Worm (Caenorhabditis elegans): ENCODE measurements around the gene D2085.7.

D2085.7 gene

DNA sequence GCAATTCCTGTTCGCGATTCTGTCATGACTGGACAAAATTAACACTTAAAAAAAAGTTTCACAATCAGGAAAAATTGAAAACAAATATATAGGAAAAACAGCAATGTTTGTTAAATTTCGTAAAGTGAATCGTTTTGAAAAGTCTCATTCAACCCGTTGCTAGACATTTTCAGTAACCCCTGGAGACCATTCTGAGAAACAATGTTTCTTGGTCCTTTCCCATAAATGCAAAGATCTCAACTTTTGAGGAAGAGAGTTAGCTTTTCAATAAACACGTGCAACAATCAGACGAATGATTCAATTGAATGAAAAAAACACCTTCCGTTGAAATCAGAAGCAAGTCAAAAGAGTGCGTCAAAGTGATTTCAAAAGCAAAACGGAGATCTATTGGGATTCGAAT is 31.1 kb upstream of the D2085.7 start, which contains the start of gene F28C6.9:
Gene F28C6.9 (minus strand): TSS at position 101 of the 400 bp plus-strand sequence.
- TF ChIP-seq sma-3 (GFP tag; optimal IDR thresholded peaks at IDR 0.05) (no peak), skn-1 (tag; optimal IDR thresholded peaks at IDR 0.05) (no peak), fos-1 (tag; optimal IDR thresholded peaks at IDR 0.05) (no peak), sem-4 (tag; optimal IDR thresholded peaks at IDR 0.05) (no peak), nhr-77 (tag; optimal IDR thresholded peaks at IDR 0.05) (no peak)

DNA sequence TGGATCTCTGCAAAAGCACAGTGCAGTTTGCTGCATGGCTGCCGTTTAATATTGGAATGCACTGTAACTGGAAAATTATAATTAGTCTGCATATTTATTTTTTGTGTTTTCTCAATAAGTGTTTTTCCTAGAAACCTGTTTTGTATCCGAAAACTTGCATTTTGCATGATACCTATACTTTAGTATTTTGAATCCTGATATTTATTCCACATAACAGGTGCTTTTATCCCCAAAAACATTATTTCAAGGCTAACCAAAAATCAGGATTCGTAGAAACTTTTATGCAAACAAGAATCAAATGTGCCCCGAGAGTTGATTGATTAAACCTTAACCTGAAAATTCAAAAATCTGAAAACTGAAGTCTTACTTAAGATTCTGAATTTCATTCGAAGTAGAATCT is 30.6 kb upstream of the D2085.7 start:
- TF ChIP-seq dmd-4 (tag; optimal IDR thresholded peaks at IDR 0.05) (no peak), nhr-6 (tag; optimal IDR thresholded peaks at IDR 0.05) (no peak), nhr-237 (tag; optimal IDR thresholded peaks at IDR 0.05) (no peak), Y55F3AM.14 (GFP tag; optimal IDR thresholded peaks at IDR 0.05) (no peak), unc-39 (tag; optimal IDR thresholded peaks at IDR 0.05) (no peak), egl-27 (tag; optimal IDR thresholded peaks at IDR 0.05) (no peak), fos-1 (tag; optimal IDR thresholded peaks at IDR 0.05) (no peak), lin-39 (tag; optimal IDR thresholded peaks at IDR 0.05) (no peak), snpc-4 (tag; optimal IDR thresholded peaks at IDR 0.05) (no peak), nhr-12 (tag; optimal IDR thresholded peaks at IDR 0.05) (no peak), mab-5 (tag; optimal IDR thresholded peaks at IDR 0.05) (no peak), sma-3 (GFP tag; optimal IDR thresholded peaks at IDR 0.05) (no peak), ceh-82 (tag; optimal IDR thresholded peaks at IDR 0.05) (no peak), lsy-2 (tag; optimal IDR thresholded peaks at IDR 0.05) (no peak), nhr-129 (tag; optimal IDR thresholded peaks at IDR 0.05) (no peak), F13H6.1 (tag; optimal IDR thresholded peaks at IDR 0.05) (no peak), ztf-4 (tag; optimal IDR thresholded peaks at IDR 0.05) (no peak), ztf-11 (tag; optimal IDR thresholded peaks at IDR 0.05) (no peak)

DNA sequence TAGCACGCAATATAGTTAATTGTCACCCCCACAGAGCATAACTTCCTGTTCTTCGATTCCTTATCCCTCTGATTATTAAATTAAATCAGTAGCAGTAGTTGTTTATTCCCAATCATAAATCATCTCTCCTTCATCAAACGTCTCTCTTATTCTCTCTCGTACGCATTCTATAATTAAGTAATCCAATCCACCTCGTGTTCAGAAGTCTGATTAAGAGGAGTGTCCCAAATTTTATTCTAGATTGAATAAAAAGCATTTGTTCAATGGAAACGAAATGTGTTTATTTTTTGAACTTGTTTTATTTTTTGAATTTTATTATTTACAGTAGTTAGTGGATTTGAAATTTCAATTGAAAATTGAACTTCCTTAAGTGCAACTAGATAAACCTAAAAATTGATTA is 29.9 kb upstream of the D2085.7 start:
- TF ChIP-seq zag-1 (tag; optimal IDR thresholded peaks at IDR 0.05) (no peak), blmp-1 (tag; optimal IDR thresholded peaks at IDR 0.05; ENCODE audit: insufficient read depth) (no peak), nhr-11 (tag; optimal IDR thresholded peaks at IDR 0.05) (no peak), nhr-77 (tag; optimal IDR thresholded peaks at IDR 0.05) (no peak), ztf-4 (tag; optimal IDR thresholded peaks at IDR 0.05) (no peak), sma-9 (GFP tag; optimal IDR thresholded peaks at IDR 0.05) (no peak), sma-9 (tag; optimal IDR thresholded peaks at IDR 0.05) (no peak), Y55F3AM.14 (GFP tag; optimal IDR thresholded peaks at IDR 0.05) (no peak), lin-13 (GFP tag; optimal IDR thresholded peaks at IDR 0.05) (no peak)

DNA sequence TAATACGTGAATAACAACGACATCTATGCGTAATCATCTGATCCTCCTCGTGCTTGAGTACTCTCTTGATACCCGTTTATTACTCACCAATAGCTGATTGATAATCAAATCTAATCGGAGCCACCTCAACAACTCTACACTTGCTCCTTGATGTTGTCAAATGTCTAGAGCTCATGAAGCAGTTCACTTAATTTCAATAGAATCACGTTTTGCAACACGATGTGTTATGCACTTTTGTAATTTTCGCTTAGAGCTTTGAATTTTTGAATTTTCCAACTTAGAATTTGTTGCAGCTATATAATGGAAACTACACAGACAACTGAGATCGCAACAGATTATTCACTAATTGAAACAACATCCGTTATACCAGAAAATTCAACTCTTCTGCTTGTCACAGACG is 28.7 kb upstream of the D2085.7 start, which contains the start of gene T22C8.1:
Gene T22C8.1 (plus strand): TSS at position 301 of the 400 bp plus-strand sequence.
- TF ChIP-seq unc-39 (tag; optimal IDR thresholded peaks at IDR 0.05) (no peak), ama-1 (optimal IDR thresholded peaks at IDR 0.05) (no peak)

DNA sequence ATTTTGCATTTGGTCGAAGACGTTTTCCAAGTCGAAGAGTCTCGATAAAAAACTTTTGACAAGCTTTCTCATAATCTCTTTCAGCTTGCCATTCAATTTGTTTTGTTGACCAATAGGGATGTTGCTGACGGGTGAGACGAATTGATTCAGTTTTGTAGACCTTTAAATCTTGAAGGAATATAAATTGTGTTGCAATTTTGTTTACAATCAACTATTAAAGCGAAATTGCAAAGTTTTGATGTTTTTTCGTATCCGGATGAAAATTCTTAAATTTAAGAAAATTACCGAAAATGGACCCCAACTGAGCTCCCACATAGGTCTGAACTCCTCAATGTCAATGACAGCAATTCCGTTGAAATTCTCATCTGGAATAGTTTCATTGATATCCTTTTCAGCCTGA is 25.0 kb upstream of the D2085.7 start:
- TF ChIP-seq elt-1 (tag; optimal IDR thresholded peaks at IDR 0.05): no peak
- TF ChIP-seq lin-11 (tag; optimal IDR thresholded peaks at IDR 0.05): no peak
- TF ChIP-seq nhr-25 (tag; optimal IDR thresholded peaks at IDR 0.05): no peak
- TF ChIP-seq mab-5 (tag; optimal IDR thresholded peaks at IDR 0.05): no peak
- TF ChIP-seq sem-4 (tag; optimal IDR thresholded peaks at IDR 0.05): no peak
- no peak for TF ChIP-seq unc-62 (GFP tag; optimal IDR thresholded peaks at IDR 0.05)
- TF ChIP-seq alr-1 (tag; optimal IDR thresholded peaks at IDR 0.05): no peak
- no peak for TF ChIP-seq nhr-10 (tag; optimal IDR thresholded peaks at IDR 0.05)
- TF ChIP-seq R02D3.7 (tag; optimal IDR thresholded peaks at IDR 0.05): no peak
- no peak for TF ChIP-seq crh-2 (tag; optimal IDR thresholded peaks at IDR 0.05)
- no peak for TF ChIP-seq ceh-16 (tag; optimal IDR thresholded peaks at IDR 0.05)
- no peak for TF ChIP-seq dmd-4 (tag; optimal IDR thresholded peaks at IDR 0.05)
- no peak for TF ChIP-seq peb-1 (tag; optimal IDR thresholded peaks at IDR 0.05)
- no peak for TF ChIP-seq unc-55 (GFP tag; optimal IDR thresholded peaks at IDR 0.05)
